Fruit fly (Drosophila melanogaster): Measurements from ENCODE around the gene plh.

DNA sequence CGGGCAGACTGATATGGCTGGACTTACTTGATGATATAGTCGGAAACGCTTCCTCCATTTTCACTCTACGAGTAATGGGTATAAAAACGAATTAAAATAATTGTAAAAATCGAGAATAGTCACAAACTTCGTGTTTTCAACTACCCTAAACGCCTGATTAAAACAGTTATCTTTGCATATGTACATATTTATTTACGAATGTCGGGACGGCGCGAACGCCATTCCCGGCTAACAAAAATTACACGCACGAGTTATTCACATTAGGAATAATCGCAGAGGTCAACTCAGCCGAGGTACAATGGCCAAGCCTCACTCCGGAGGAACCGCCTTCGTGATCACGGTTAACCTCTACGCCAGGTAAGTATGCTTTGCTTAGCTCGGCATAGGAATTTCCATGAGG is 63.1 kb downstream of the plh start:
- no peak for TF ChIP-seq Dll (optimal IDR thresholded peaks at IDR 0.05)
- TF ChIP-seq pan (optimal IDR thresholded peaks at IDR 0.05): no peak
- no peak for TF ChIP-seq EcR (GFP tag; optimal IDR thresholded peaks at IDR 0.05)
- TF ChIP-seq psq (optimal IDR thresholded peaks at IDR 0.05): no peak
- no peak for TF ChIP-seq CG8478 (optimal IDR thresholded peaks at IDR 0.05)
- no peak for TF ChIP-seq usp (GFP tag; optimal IDR thresholded peaks at IDR 0.05)

Data from whole organism.